Fruit fly (Drosophila melanogaster): Measurements from ENCODE around the gene CG13786.

The CG13786 gene

DNA sequence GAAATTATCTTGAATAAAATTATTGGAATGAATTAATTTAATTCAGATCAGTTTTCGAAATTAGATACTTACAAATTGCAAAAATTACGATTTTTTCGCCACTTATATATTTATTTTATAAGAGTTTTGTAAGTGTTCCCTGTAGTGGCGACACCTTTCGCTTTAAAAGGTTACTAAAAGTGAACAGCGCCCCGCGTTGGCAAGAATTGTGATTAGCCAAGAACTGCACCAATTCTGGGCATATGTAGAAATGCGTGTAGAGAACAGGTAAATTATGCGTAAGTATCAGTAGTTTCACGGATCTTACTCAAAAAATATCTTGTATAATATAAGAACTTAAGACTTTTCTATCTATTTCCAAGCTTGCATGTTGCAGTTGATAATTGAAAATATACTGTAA, 28.6 kb upstream of the CG13786 start (continued):
- TF ChIP-seq Usf (GFP tag; optimal IDR thresholded peaks at IDR 0.05), result peak; percentile 29
- TF ChIP-seq Mes4 (GFP tag; optimal IDR thresholded peaks at IDR 0.05), result peak; percentile 8
- peak; percentile 63 for TF ChIP-seq slou (GFP tag; optimal IDR thresholded peaks at IDR 0.05)
- peak; percentile 79 for TF ChIP-seq CG9817 (tag; optimal IDR thresholded peaks at IDR 0.05)
- peak; percentile 45 for TF ChIP-seq CG15269 (tag; optimal IDR thresholded peaks at IDR 0.05)

DNA sequence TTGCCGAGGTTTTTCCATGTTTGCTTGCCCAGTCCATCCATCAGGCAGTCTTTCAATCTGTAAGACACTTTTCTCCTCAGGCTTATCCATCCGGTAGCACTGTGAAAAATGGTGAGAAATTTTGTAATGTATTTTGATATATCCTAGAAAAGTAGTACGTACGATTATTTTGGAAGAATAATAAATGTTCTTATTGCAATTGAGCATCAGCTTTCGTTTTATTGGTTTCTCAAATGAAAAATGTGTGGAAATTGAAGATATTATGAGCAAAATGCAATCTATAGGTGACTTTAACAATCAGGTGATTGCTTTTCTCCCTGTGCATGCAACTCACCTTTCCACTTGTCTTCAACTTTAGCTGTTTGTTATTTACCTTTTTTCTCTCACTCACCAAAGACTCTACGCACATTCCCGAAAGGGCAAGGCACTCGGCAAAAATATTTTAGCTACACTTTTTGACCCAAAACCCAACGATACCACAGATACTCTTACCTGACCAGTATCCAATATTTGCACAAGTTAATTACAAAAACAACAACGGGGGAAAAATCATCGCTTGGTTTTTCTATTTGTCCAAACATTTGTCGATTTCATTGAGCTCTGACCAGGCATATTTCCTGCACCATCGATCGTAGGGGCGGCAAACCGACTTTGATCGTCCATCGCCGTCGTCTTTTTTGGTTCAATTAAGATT, 24.9 kb upstream of the CG13786 start:
- TF ChIP-seq dpn (GFP tag; optimal IDR thresholded peaks at IDR 0.05) (no peak), en (GFP tag; optimal IDR thresholded peaks at IDR 0.05) (no peak), Rfx (GFP tag; IDR thresholded peaks at IDR 0.05) (no peak), CG14965 (GFP tag; optimal IDR thresholded peaks at IDR 0.05; ENCODE audit: borderline replicate concordance) (no peak), CG17802 (tag; optimal IDR thresholded peaks at IDR 0.05) (no peak), eve (GFP tag; optimal IDR thresholded peaks at IDR 0.05) (peak in 1 of 2 experiments; percentile 40), dmrt11E (tag; optimal IDR thresholded peaks at IDR 0.05) (peak; percentile 48), ttk (GFP tag; IDR thresholded peaks at IDR 0.05) (no peak), CG17829 (tag; optimal IDR thresholded peaks at IDR 0.05) (peak; percentile 15), trem (tag; optimal IDR thresholded peaks at IDR 0.05) (peak; percentile 5), Mad (GFP tag; optimal IDR thresholded peaks at IDR 0.05) (no peak), HLH3B (GFP tag; IDR thresholded peaks at IDR 0.05) (no peak), CG8089 (GFP tag; optimal IDR thresholded peaks at IDR 0.05) (peak; percentile 13), crol (GFP tag; IDR thresholded peaks at IDR 0.05) (no peak), NfI (GFP tag; optimal IDR thresholded peaks at IDR 0.05) (no peak), ftz-f1 (GFP tag; optimal IDR thresholded peaks at IDR 0.05) (no peak), CG6254 (GFP tag; optimal IDR thresholded peaks at IDR 0.05) (no peak), CG15696 (tag; optimal IDR thresholded peaks at IDR 0.05) (peak; percentile 54), Fer1 (GFP tag; optimal IDR thresholded peaks at IDR 0.05) (no peak), CG33557 (GFP tag; optimal IDR thresholded peaks at IDR 0.05) (peak; percentile 3), CG9932 (GFP tag; IDR thresholded peaks at IDR 0.05) (no peak), Chrac-16 (GFP tag; optimal IDR thresholded peaks at IDR 0.05) (peak; percentile 5), CG31365 (tag; optimal IDR thresholded peaks at IDR 0.05) (no peak), CG18764 (GFP tag; optimal IDR thresholded peaks at IDR 0.05) (peak; percentile 14), zf30C (GFP tag; optimal IDR thresholded peaks at IDR 0.05) (peak; percentile 79), ash1 (GFP tag; optimal IDR thresholded peaks at IDR 0.05) (no peak), sisA (GFP tag; IDR thresholded peaks at IDR 0.05) (no peak), MTF-1 (GFP tag; optimal IDR thresholded peaks at IDR 0.05; ENCODE audit: borderline replicate concordance) (no peak), CG2875 (GFP tag; optimal IDR thresholded peaks at IDR 0.05) (no peak), az2 (GFP tag; optimal IDR thresholded peaks at IDR 0.05) (peak; percentile 3), CG6689 (GFP tag; IDR thresholded peaks at IDR 0.05) (no peak), fd102C (GFP tag; optimal IDR thresholded peaks at IDR 0.05) (peak; percentile 32), CG9609 (GFP tag; optimal IDR thresholded peaks at IDR 0.05) (no peak), Blimp-1 (GFP tag; optimal IDR thresholded peaks at IDR 0.05) (no peak), sug (tag; optimal IDR thresholded peaks at IDR 0.05) (no peak), sens (GFP tag) (peak; percentile 71), CG31441 (GFP tag; IDR thresholded peaks at IDR 0.05) (peak; percentile 22; the same call in 1 of the 2 replicates), phol (tag; optimal IDR thresholded peaks at IDR 0.05) (peak; percentile 16), CG3726 (GFP tag; IDR thresholded peaks at IDR 0.05) (no peak), zen2 (GFP tag; IDR thresholded peaks at IDR 0.05; ENCODE audit: partially characterized antibody) (no peak), CG32532 (GFP tag; IDR thresholded peaks at IDR 0.05) (no peak), nerfin-1 (tag; optimal IDR thresholded peaks at IDR 0.05) (no peak), CG18476 (GFP tag; optimal IDR thresholded peaks at IDR 0.05) (no peak), B-H1 (GFP tag; IDR thresholded peaks at IDR 0.05) (no peak)
